Fruit fly (Drosophila melanogaster): ENCODE results near the gene CG4476.

DNA sequence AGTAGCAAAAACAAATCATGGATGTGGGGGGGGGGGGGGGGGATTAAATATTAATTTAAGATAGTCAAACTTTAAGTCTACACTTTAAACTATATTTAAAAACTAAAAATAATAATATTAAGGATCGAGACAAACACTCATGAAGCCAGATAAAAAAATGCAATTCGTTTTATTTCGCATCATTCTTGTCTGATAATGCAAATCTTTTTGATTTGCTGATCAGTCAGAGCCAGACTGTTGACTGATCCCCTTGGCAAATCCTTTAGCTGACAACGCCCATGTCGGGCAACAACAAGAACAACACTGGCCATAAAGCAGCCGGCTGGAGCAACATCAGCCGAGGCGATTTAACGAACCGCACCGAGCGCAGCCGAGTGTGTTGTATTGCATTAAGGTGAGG, 18.7 kb upstream of the CG4476 start:
- TF ChIP-seq CG8478 (optimal IDR thresholded peaks at IDR 0.05): no peak
- no peak for TF ChIP-seq pan (optimal IDR thresholded peaks at IDR 0.05)
- no peak for TF ChIP-seq psq (optimal IDR thresholded peaks at IDR 0.05)
- TF ChIP-seq Dll (optimal IDR thresholded peaks at IDR 0.05): no peak
- no peak for TF ChIP-seq usp (GFP tag; optimal IDR thresholded peaks at IDR 0.05)

Measured in whole organism.